Fruit fly (Drosophila melanogaster) whole organism, wandering third instar larva: ENCODE results near the gene LManI.

Experiments used
- Hnf4 ChIP-seq: fragments of 200-800 bp; sonication (Bioruptor generic); optimal IDR thresholded peaks from 2 replicates; lab custom pipeline; 2016; ENCODE audit warnings: missing biosample characterization, mild to moderate bottlenecking, missing genetic modification characterization
- Myc ChIP-seq: fragments of >200 bp; optimal IDR thresholded peaks from 2 replicates; lab custom pipeline; 2017
- jim ChIP-seq: fragments of 175-275, 200-325 bp; sonication (Bioruptor generic); optimal IDR thresholded peaks from 2 replicates; lab custom pipeline; 2016; ENCODE audit warnings: missing biosample characterization, mild to moderate bottlenecking, missing genetic modification characterization

DNA sequence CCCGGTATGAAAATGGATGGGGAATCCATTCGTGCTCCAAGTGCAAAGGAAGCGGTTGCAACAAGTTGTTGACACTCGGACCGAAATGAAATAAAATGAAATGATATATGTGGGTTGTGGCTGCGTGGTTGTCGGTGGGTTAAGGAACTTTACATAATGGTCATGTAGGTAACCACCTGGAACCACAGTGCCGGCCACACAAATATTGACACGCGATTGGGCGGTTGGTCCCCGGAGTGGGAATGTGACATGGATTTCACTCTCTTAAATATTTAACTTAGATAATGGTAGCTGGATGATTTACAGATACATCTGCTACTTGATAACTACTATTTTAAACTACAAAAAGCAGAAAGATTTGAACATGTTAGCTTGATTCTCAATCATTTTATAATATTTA is 47.9 kb upstream of the LManI start:
- TF ChIP-seq jim (GFP tag; lab: Kevin White, UChicago) (no peak), Hnf4 (GFP tag; lab: Kevin White, UChicago) (no peak), Myc (lab: Kevin White, UChicago) (no peak)
